Worm (Caenorhabditis elegans): ENCODE data around the gene W04B5.5.

The W04B5.5 gene

ce11 chrIII:2421226-2421625 lies 3.2 kb upstream of the W04B5.5 start:
- TF ChIP-seq nhr-179 (tag; optimal IDR thresholded peaks at IDR 0.05) (no peak), zfh-2 (GFP tag; conservative IDR thresholded peaks at IDR 0.05) (0 out of 2 replicates have a peak, but pooled peaks have one; percentile 15), ceh-58 (GFP tag; IDR thresholded peaks at IDR 0.05) (0 out of 2 replicates have a peak, but pooled peaks have one; percentile 83)

- TF ChIP-seq ceh-79 (tag; optimal IDR thresholded peaks at IDR 0.05) (no peak), let-607 (tag; optimal IDR thresholded peaks at IDR 0.05) (no peak), nhr-80 (tag; optimal IDR thresholded peaks at IDR 0.05) (no peak), lin-35 (GFP tag; optimal IDR thresholded peaks at IDR 0.05) (no peak), atf-7 (tag; optimal IDR thresholded peaks at IDR 0.05) (no peak), K12H6.12 (tag; optimal IDR thresholded peaks at IDR 0.05) (no peak), aptf-3 (GFP tag; IDR thresholded peaks at IDR 0.05) (no peak), egl-18 (GFP tag; IDR thresholded peaks at IDR 0.05) (no peak), madf-6 (GFP tag; IDR thresholded peaks at IDR 0.05) (no peak), ceh-100 (GFP tag; IDR thresholded peaks at IDR 0.05) (no peak), dox-1 (GFP tag; IDR thresholded peaks at IDR 0.05) (no peak), cebp-2 (GFP tag; IDR thresholded peaks at IDR 0.05) (no peak), B0035.1 (tag; optimal IDR thresholded peaks at IDR 0.05) (no peak), mes-4 (tag; optimal IDR thresholded peaks at IDR 0.05) (no peak), F55B11.4 (tag; optimal IDR thresholded peaks at IDR 0.05; ENCODE audit: borderline replicate concordance, insufficient read depth) (no peak), snpc-4 (GFP tag; optimal IDR thresholded peaks at IDR 0.05) (no peak), snpc-4 (tag; optimal IDR thresholded peaks at IDR 0.05) (no peak), zim-3 (tag; optimal IDR thresholded peaks at IDR 0.05) (no peak), egrh-3 (GFP tag; IDR thresholded peaks at IDR 0.05) (no peak)
Observed at ce11 chrIII:2419504-2419903, 1.5 kb upstream of the W04B5.5 start.

ce11 chrIII:2418981-2419380 lies 972 bp upstream of the W04B5.5 start:
- TF ChIP-seq hmg-1.2 (GFP tag; IDR thresholded peaks at IDR 0.05) (0 out of 2 replicates have a peak, but pooled peaks have one; percentile 16), madf-6 (GFP tag; IDR thresholded peaks at IDR 0.05) (0 out of 2 replicates have a peak, but pooled peaks have one; percentile 19), ztf-26 (tag; optimal IDR thresholded peaks at IDR 0.05) (no peak)

- TF ChIP-seq madf-8 (GFP tag; conservative IDR thresholded peaks at IDR 0.05): no peak
- no peak for TF ChIP-seq B0019.2 (GFP tag; conservative IDR thresholded peaks at IDR 0.05)
- TF ChIP-seq athp-1 (tag; optimal IDR thresholded peaks at IDR 0.05): no peak
- TF ChIP-seq ccch-3 (GFP tag; optimal IDR thresholded peaks at IDR 0.05): no peak
- TF ChIP-seq hsf-1 (GFP tag; IDR thresholded peaks at IDR 0.05): no peak
- no peak for TF ChIP-seq Y53F4B.3 (GFP tag; IDR thresholded peaks at IDR 0.05)
- no peak for TF ChIP-seq sea-2 (GFP tag; IDR thresholded peaks at IDR 0.05)
- no peak for TF ChIP-seq sptf-2 (GFP tag; optimal IDR thresholded peaks at IDR 0.05)
- no peak for TF ChIP-seq K11D2.4 (GFP tag; IDR thresholded peaks at IDR 0.05)
- no peak for TF ChIP-seq lin-54 (GFP tag; optimal IDR thresholded peaks at IDR 0.05)
- TF ChIP-seq mcd-1 (GFP tag; IDR thresholded peaks at IDR 0.05): no peak
- TF ChIP-seq ztf-22 (GFP tag; optimal IDR thresholded peaks at IDR 0.05): no peak
- no peak for TF ChIP-seq F55B11.4 (tag; optimal IDR thresholded peaks at IDR 0.05; ENCODE audit: borderline replicate concordance, insufficient read depth)
- no peak for TF ChIP-seq zfh-2 (GFP tag; conservative IDR thresholded peaks at IDR 0.05)
- TF ChIP-seq F23B12.7 (tag; optimal IDR thresholded peaks at IDR 0.05; ENCODE audit: insufficient read depth): no peak
- no peak for TF ChIP-seq nhr-120 (GFP tag; IDR thresholded peaks at IDR 0.05)
- TF ChIP-seq dpl-1 (GFP tag; optimal IDR thresholded peaks at IDR 0.05): no peak
Observed at ce11 chrIII:2410925-2411450, 7.0 kb downstream of the W04B5.5 start, which contains the start of gene mrpl-30. Gene mrpl-30 (minus strand): TSS chrIII:2410975.
